Worm (Caenorhabditis elegans): Measurements from ENCODE around the gene lgc-28.
"Not testable (repeated sequence)": the region's sequence is repeated elsewhere in the genome, so short reads cannot be mapped to it uniquely, and the experiment has no call there.

- not testable (repeated sequence) for TF ChIP-seq ama-1 (optimal IDR thresholded peaks at IDR 0.05); sea-1 (GFP tag; conservative IDR thresholded peaks at IDR 0.05); ceh-13 (GFP tag; optimal IDR thresholded peaks at IDR 0.05); ceh-36 (tag; optimal IDR thresholded peaks at IDR 0.05); tra-4 (tag; optimal IDR thresholded peaks at IDR 0.05); tbx-11 (GFP tag; IDR thresholded peaks at IDR 0.05); hnd-1 (tag; optimal IDR thresholded peaks at IDR 0.05); tbx-37 (GFP tag; conservative IDR thresholded peaks at IDR 0.05); B0310.2 (tag; optimal IDR thresholded peaks at IDR 0.05); flt-1 (GFP tag; IDR thresholded peaks at IDR 0.05); aly-1 (tag; optimal IDR thresholded peaks at IDR 0.05)
Observed at ce11 chrII:2616634-2617033, 8.3 kb upstream of the lgc-28 start, which contains the start of gene msrp-5.

All from whole organism, early embryonic.